Worm (Caenorhabditis elegans) whole organism, L3 larva: ENCODE results near the gene snb-2.

ENCODE experiments used
- R02D3.7 ChIP-seq: fragments of 150-350 bp; optimal IDR thresholded peaks from 2 replicates; lab custom pipeline; 2014; ENCODE audit warnings: missing biosample characterization, missing genetic modification characterization
- ZK546.5 ChIP-seq: sonication (generic microtip); optimal IDR thresholded peaks from 2 replicates; lab custom pipeline; 2017; ENCODE audit warnings: missing biosample characterization, missing genetic modification characterization
- aly-2 ChIP-seq: fragments of 150-350 bp; optimal IDR thresholded peaks from 2 replicates; lab custom pipeline; 2014; ENCODE audit warnings: missing biosample characterization, missing genetic modification characterization
- ama-1 ChIP-seq: fragments of 150-350 bp; optimal IDR thresholded peaks from 2 replicates; lab custom pipeline; 2018
- ceh-16 ChIP-seq: sonication (generic microtip); optimal IDR thresholded peaks from 2 replicates; lab custom pipeline; 2017; ENCODE audit warnings: missing biosample characterization, missing genetic modification characterization
- ceh-28 ChIP-seq: fragments of 150-350 bp; optimal IDR thresholded peaks from 2 replicates; lab custom pipeline; 2014; ENCODE audit warnings: missing biosample characterization, missing genetic modification reagents, missing genetic modification characterization
- ceh-82 ChIP-seq: fragments of 150-350 bp; optimal IDR thresholded peaks from 2 replicates; lab custom pipeline; 2014; ENCODE audit warnings: missing biosample characterization, missing genetic modification characterization
- ceh-9 ChIP-seq: sonication (generic microtip); optimal IDR thresholded peaks from 2 replicates; lab custom pipeline; 2018; ENCODE audit warnings: missing biosample characterization, missing genetic modification characterization
- daf-12 ChIP-seq: fragments of 150-350 bp; optimal IDR thresholded peaks from 2 replicates; lab custom pipeline; 2014; ENCODE audit warnings: missing biosample characterization, missing genetic modification reagents, missing genetic modification characterization
- egl-27 ChIP-seq: sonication (generic microtip); optimal IDR thresholded peaks from 4 replicates; lab custom pipeline; 2017; ENCODE audit warnings: missing biosample characterization, missing genetic modification reagents, missing genetic modification characterization
- elt-1 ChIP-seq: fragments of 150-350 bp; optimal IDR thresholded peaks from 2 replicates; lab custom pipeline; 2014; ENCODE audit warnings: missing biosample characterization, missing genetic modification characterization
- elt-2 ChIP-seq: sonication (generic microtip); optimal IDR thresholded peaks from 2 replicates; lab custom pipeline; 2016; ENCODE audit warnings: missing genetic modification reagents, mild to moderate bottlenecking, missing genetic modification characterization, missing compliant biosample characterization
- elt-3 ChIP-seq, 3 experiments: fragments of 150-350 bp in 1 of 3; sonication (generic microtip) in 2 of 3; optimal IDR thresholded peaks; 2 replicates in 2 of 3; 4 replicates in 1 of 3; lab custom pipeline; 2014 to 2017; ENCODE audit warnings: missing biosample characterization in 3 of 3, missing genetic modification characterization in 3 of 3
- eor-1 ChIP-seq, 2 experiments: fragments of 150-350 bp; optimal IDR thresholded peaks; 2 replicates each; lab custom pipeline; 2014 to 2018; ENCODE audit warnings: missing biosample characterization in 2 of 2, missing genetic modification characterization in 2 of 2
- fos-1 ChIP-seq: fragments of 150-350 bp; optimal IDR thresholded peaks from 2 replicates; lab custom pipeline; 2014; ENCODE audit warnings: missing biosample characterization, missing genetic modification characterization
- jun-1 ChIP-seq: fragments of 150-350 bp; optimal IDR thresholded peaks from 2 replicates; lab custom pipeline; 2014; ENCODE audit warnings: missing biosample characterization, missing genetic modification reagents, missing genetic modification characterization
- lin-15B ChIP-seq: fragments of 150-350 bp; optimal IDR thresholded peaks from 2 replicates; lab custom pipeline; 2014; ENCODE audit warnings: missing biosample characterization, missing genetic modification characterization
- lin-39 ChIP-seq: fragments of 150-350 bp; optimal IDR thresholded peaks from 2 replicates; lab custom pipeline; 2018; ENCODE audit warnings: missing biosample characterization, missing genetic modification reagents, missing genetic modification characterization
- lsy-12 ChIP-seq: sonication (generic microtip); optimal IDR thresholded peaks from 2 replicates; lab custom pipeline; 2016; ENCODE audit warnings: mild to moderate bottlenecking, missing genetic modification characterization, missing compliant biosample characterization
- mdl-1 ChIP-seq: fragments of 150-350 bp; optimal IDR thresholded peaks from 2 replicates; lab custom pipeline; 2014; ENCODE audit warnings: missing biosample characterization, missing genetic modification characterization
- mml-1 ChIP-seq: fragments of 150-350 bp; sonication (generic microtip); optimal IDR thresholded peaks from 3 replicates; lab custom pipeline; 2014; ENCODE audit warnings: missing biosample characterization, missing genetic modification characterization
- nfya-1 ChIP-seq: sonication (generic microtip); optimal IDR thresholded peaks from 2 replicates; lab custom pipeline; 2017; ENCODE audit warnings: missing genetic modification characterization, mild to moderate bottlenecking, missing compliant biosample characterization, antibody characterized with exemption, moderate library complexity; ENCODE audit not compliant: insufficient read depth
- nhr-11 ChIP-seq: fragments of 150-350 bp; optimal IDR thresholded peaks from 2 replicates; lab custom pipeline; 2014; ENCODE audit warnings: missing biosample characterization, missing genetic modification characterization
- nhr-23 ChIP-seq: fragments of 150-350 bp; optimal IDR thresholded peaks from 2 replicates; lab custom pipeline; 2014; ENCODE audit warnings: missing biosample characterization, missing genetic modification reagents, missing genetic modification characterization
- nhr-237 ChIP-seq: fragments of 150-350 bp; optimal IDR thresholded peaks from 2 replicates; lab custom pipeline; 2014; ENCODE audit warnings: missing biosample characterization, missing genetic modification characterization
- nhr-25 ChIP-seq: sonication (generic microtip); optimal IDR thresholded peaks from 2 replicates; lab custom pipeline; 2017; ENCODE audit warnings: missing biosample characterization, missing genetic modification characterization
- nhr-28 ChIP-seq: fragments of 150-350 bp; optimal IDR thresholded peaks from 2 replicates; lab custom pipeline; 2014; ENCODE audit warnings: missing biosample characterization, missing genetic modification characterization
- nhr-43 ChIP-seq: sonication (generic microtip); optimal IDR thresholded peaks from 2 replicates; lab custom pipeline; 2016; ENCODE audit warnings: mild to moderate bottlenecking, missing genetic modification characterization, missing compliant biosample characterization; ENCODE audit not compliant: poor library complexity, severe bottlenecking
- nhr-67 ChIP-seq: fragments of 150-350 bp; optimal IDR thresholded peaks from 2 replicates; lab custom pipeline; 2014; ENCODE audit warnings: missing biosample characterization, missing genetic modification characterization
- nhr-77 ChIP-seq: fragments of 150-350 bp; optimal IDR thresholded peaks from 2 replicates; lab custom pipeline; 2014; ENCODE audit warnings: missing biosample characterization, missing genetic modification characterization
- pha-4 ChIP-seq: fragments of 150-350 bp; optimal IDR thresholded peaks from 2 replicates; lab custom pipeline; 2014; ENCODE audit warnings: missing biosample characterization, missing genetic modification reagents, missing genetic modification characterization
- pqm-1 ChIP-seq: fragments of 150-350 bp; optimal IDR thresholded peaks from 2 replicates; lab custom pipeline; 2017; ENCODE audit warnings: missing biosample characterization, missing genetic modification characterization, inconsistent platforms
- sea-2 ChIP-seq: fragments of 150-350 bp; sonication (generic microtip); optimal IDR thresholded peaks from 4 replicates; lab custom pipeline; 2014; ENCODE audit warnings: missing biosample characterization, missing genetic modification reagents, missing genetic modification characterization
- skn-1 ChIP-seq: fragments of 150-350 bp; optimal IDR thresholded peaks from 2 replicates; lab custom pipeline; 2014; ENCODE audit warnings: missing biosample characterization, missing genetic modification characterization
- snpc-4 ChIP-seq: fragments of 150-350 bp; optimal IDR thresholded peaks from 2 replicates; lab custom pipeline; 2014; ENCODE audit warnings: missing biosample characterization, missing genetic modification characterization
- tbx-2 ChIP-seq: sonication (generic microtip); optimal IDR thresholded peaks from 2 replicates; lab custom pipeline; 2016; ENCODE audit warnings: mild to moderate bottlenecking, missing genetic modification characterization, missing compliant biosample characterization
- unc-39 ChIP-seq: sonication (generic microtip); optimal IDR thresholded peaks from 4 replicates; lab custom pipeline; 2017; ENCODE audit warnings: missing biosample characterization, missing genetic modification characterization
- unc-62 ChIP-seq: fragments of 150-350 bp; sonication (generic microtip); optimal IDR thresholded peaks from 4 replicates; lab custom pipeline; 2014; ENCODE audit warnings: missing biosample characterization, missing genetic modification reagents, missing genetic modification characterization
- zag-1 ChIP-seq: fragments of 150-350 bp; optimal IDR thresholded peaks from 2 replicates; lab custom pipeline; 2014; ENCODE audit warnings: missing biosample characterization, missing genetic modification characterization
- ztf-11 ChIP-seq: fragments of 150-350 bp; optimal IDR thresholded peaks from 2 replicates; lab custom pipeline; 2014; ENCODE audit warnings: missing biosample characterization, missing genetic modification characterization
- ztf-4 ChIP-seq: fragments of 150-350 bp; optimal IDR thresholded peaks from 2 replicates; lab custom pipeline; 2014; ENCODE audit warnings: missing biosample characterization, missing genetic modification characterization

snb-2 gene

ce11 chrV:12301985-12302591 lies 43.6 kb downstream of the snb-2 start, which contains the start of the genes frm-7 and F55C5.17:
Gene frm-7 (plus strand): TSS chrV:12302484.
Gene F55C5.17 (plus strand): TSS chrV:12302541.
- TF ChIP-seq pqm-1 (tag; lab: Kevin White, UChicago) = peak; percentile 63
- TF ChIP-seq nhr-25 (tag; lab: Kevin White, UChicago) = no peak
- TF ChIP-seq elt-2 (tag; lab: Kevin White, UChicago) = peak; percentile 90
- peak; percentile 12 for TF ChIP-seq pha-4 (tag; lab: Kevin White, UChicago)

DNA sequence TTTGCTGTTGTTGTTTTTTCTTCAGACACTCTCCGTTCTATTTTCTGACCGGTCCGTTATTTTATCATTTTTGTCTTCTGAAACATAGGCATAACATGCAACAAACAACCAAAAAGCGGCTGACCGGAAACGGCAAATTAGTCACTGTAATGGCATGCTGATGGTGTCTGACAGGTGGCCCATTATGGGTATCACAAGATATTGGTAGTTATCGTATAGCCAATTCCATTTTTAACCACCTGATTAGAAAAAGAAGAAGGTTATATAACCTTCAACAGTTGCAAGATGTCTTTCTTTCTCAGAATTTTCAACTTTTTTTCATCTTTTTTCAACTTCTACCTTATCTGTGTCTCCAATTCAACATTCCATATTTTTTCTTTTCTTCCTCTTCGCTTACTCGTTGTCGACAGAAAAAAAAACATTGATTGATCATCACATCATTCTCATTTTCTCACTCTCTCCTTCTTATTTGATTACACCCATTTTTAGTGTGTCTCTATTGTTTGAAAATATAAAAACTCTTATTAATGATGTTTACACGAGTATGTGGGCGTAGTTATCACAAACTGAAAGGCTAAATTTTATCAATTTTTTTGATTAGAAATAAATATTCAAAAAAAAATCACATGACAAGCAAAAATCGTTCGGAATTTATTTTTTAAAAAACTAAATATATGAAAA lies 44.8 kb downstream of the snb-2 start:
- TF ChIP-seq elt-1 (no peak), sea-2 (GFP tag; lab: Kevin White, UChicago) (no peak), nhr-237 (tag; lab: Kevin White, UChicago) (no peak), elt-3 (tag; optimal IDR thresholded peaks at IDR 0.05; lab: Kevin White, UChicago) (no peak), pha-4 (tag; lab: Kevin White, UChicago) (peak; percentile 73), unc-62 (GFP tag; lab: Kevin White, UChicago) (no peak), daf-12 (no peak), nhr-25 (tag; lab: Kevin White, UChicago) (peak; percentile 6), lin-15B (tag; lab: Kevin White, UChicago) (no peak), ztf-11 (no peak), pqm-1 (tag; lab: Kevin White, UChicago) (peak; percentile 13), jun-1 (tag; lab: Kevin White, UChicago) (no peak), nhr-23 (tag; lab: Kevin White, UChicago) (peak; percentile 24), elt-2 (tag; lab: Kevin White, UChicago) (peak; percentile 75), fos-1 (tag; lab: Kevin White, UChicago) (no peak), snpc-4 (tag; lab: Kevin White, UChicago) (no peak), zag-1 (tag; lab: Kevin White, UChicago) (no peak), ceh-82 (tag; lab: Kevin White, UChicago) (no peak), ama-1 (lab: Kevin White, UChicago) (peak; percentile 3)

- TF ChIP-seq snpc-4 (tag; lab: Kevin White, UChicago) = peak; percentile 33
- TF ChIP-seq pqm-1 (tag; lab: Kevin White, UChicago) = peak; percentile 45
- no peak for TF ChIP-seq mml-1
- TF ChIP-seq lsy-12 = peak; percentile 2
- peak; percentile 62 for TF ChIP-seq jun-1 (tag; lab: Kevin White, UChicago)
- no peak for TF ChIP-seq ZK546.5
- TF ChIP-seq egl-27 (tag; lab: Kevin White, UChicago) = peak; percentile 42
- TF ChIP-seq R02D3.7 (tag; lab: Kevin White, UChicago) = peak; percentile 17
- TF ChIP-seq nhr-77 (tag; lab: Kevin White, UChicago) = no peak
- TF ChIP-seq pha-4 (tag; lab: Kevin White, UChicago) = peak; percentile 91
- no peak for TF ChIP-seq ceh-16
- TF ChIP-seq nhr-28 (tag; lab: Kevin White, UChicago) = no peak
- peak; percentile 50 for TF ChIP-seq nfya-1 (tag; lab: Kevin White, UChicago)
- peak; percentile 25 for TF ChIP-seq mdl-1
- TF ChIP-seq lin-39 (tag; lab: Kevin White, UChicago) = no peak
- peak in 1 of 3 experiments; percentile 56 for TF ChIP-seq elt-3 (tag; optimal IDR thresholded peaks at IDR 0.05; lab: Kevin White, UChicago)
- TF ChIP-seq nhr-25 (tag; lab: Kevin White, UChicago) = peak; percentile 94
- TF ChIP-seq nhr-11 (tag; lab: Kevin White, UChicago) = no peak
- no peak for TF ChIP-seq aly-2 (tag; lab: Kevin White, UChicago)
- TF ChIP-seq elt-2 (tag; lab: Kevin White, UChicago) = peak; percentile 74
- TF ChIP-seq unc-62 (GFP tag; lab: Kevin White, UChicago) = peak; percentile 58
- no peak for TF ChIP-seq daf-12
- no peak for TF ChIP-seq nhr-67 (tag; lab: Kevin White, UChicago)
- TF ChIP-seq nhr-43 (tag; lab: Kevin White, UChicago) = peak; percentile 20
- no peak for TF ChIP-seq ztf-11
- TF ChIP-seq skn-1 = no peak
- no peak for TF ChIP-seq zag-1 (tag; lab: Kevin White, UChicago)
- no peak for TF ChIP-seq tbx-2 (tag; lab: Kevin White, UChicago)
- TF ChIP-seq ceh-28 (tag; lab: Kevin White, UChicago) = peak; percentile 58
- TF ChIP-seq ama-1 (lab: Kevin White, UChicago) = peak; percentile 55
- peak; percentile 43 for TF ChIP-seq elt-1
- TF ChIP-seq ceh-82 (tag; lab: Kevin White, UChicago) = no peak
- TF ChIP-seq ceh-9 (tag; lab: Kevin White, UChicago) = no peak
- TF ChIP-seq nhr-237 (tag; lab: Kevin White, UChicago) = no peak
- no peak for TF ChIP-seq eor-1 (tag; optimal IDR thresholded peaks at IDR 0.05; lab: Kevin White, UChicago)
- TF ChIP-seq ztf-4 (tag; lab: Kevin White, UChicago) = peak; percentile 47
- no peak for TF ChIP-seq unc-39 (tag; lab: Kevin White, UChicago)
- TF ChIP-seq nhr-23 (tag; lab: Kevin White, UChicago) = peak; percentile 81
Measured at ce11 chrV:12300166-12300565, 45.5 kb downstream of the snb-2 start.
